Fruit fly (Drosophila melanogaster): ENCODE measurements around the gene CG31673.

The CG31673 gene

DNA sequence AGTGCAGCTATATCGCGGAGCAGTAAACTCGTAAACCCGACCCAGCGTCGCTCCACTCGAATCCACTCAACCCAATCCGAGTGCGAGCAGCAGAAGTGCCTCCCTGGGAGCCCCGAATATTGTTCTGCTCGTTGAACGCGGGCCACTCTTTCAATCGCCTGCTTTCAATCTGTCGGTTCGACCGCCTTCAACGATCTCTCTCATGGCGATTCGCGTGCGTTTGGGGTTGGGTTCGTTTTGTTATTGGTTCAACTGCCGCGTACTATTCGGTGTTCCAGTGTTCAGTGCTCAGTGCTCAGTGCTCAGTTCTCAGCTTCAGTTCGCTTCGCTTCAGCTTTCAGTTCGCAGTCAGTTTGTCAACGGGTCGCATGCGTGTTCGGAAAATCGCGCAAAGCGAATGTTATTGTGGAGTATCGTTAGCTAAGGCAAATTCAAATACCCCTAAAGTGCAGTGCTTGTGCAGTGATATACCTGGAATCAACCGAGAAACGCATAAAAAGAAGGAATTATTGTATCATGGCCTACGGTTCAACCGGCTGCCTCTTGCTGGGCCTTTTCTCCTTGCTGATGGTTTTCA is 11.1 kb downstream of the CG31673 start, which contains the start of gene CG31676 (continued):
- 0 out of 2 replicates have a peak, but pooled peaks have one; percentile 23 for TF ChIP-seq CG17612 (GFP tag; IDR thresholded peaks at IDR 0.05)
- 0 out of 3 replicates have a peak, but pooled peaks have one; percentile 21 for TF ChIP-seq so (GFP tag; IDR thresholded peaks at IDR 0.05)
- TF ChIP-seq Rfx (GFP tag; IDR thresholded peaks at IDR 0.05) = peak; percentile 51; the same call in 1 of the 2 replicates
- no peak for TF ChIP-seq CG16863 (GFP tag; optimal IDR thresholded peaks at IDR 0.05)
- TF ChIP-seq her (GFP tag; optimal IDR thresholded peaks at IDR 0.05) = peak; percentile 24
- TF ChIP-seq CG34422 (GFP tag; IDR thresholded peaks at IDR 0.05) = no peak
- TF ChIP-seq zf30C (GFP tag; optimal IDR thresholded peaks at IDR 0.05) = no peak
- TF ChIP-seq Trl (optimal IDR thresholded peaks at IDR 0.05) = peak; percentile 5 to 15
- TF ChIP-seq Trl (GFP tag; optimal IDR thresholded peaks at IDR 0.05) = no peak
- TF ChIP-seq nom (GFP tag; optimal IDR thresholded peaks at IDR 0.05) = no peak
- TF ChIP-seq CG5180 (GFP tag; optimal IDR thresholded peaks at IDR 0.05) = no peak
- TF ChIP-seq Ets97D (GFP tag; optimal IDR thresholded peaks at IDR 0.05) = no peak
- TF ChIP-seq ci (GFP tag; IDR thresholded peaks at IDR 0.05) = peak; percentile 70
- no peak for TF ChIP-seq ewg (GFP tag; optimal IDR thresholded peaks at IDR 0.05)
- peak; percentile 78 for TF ChIP-seq Fer1 (GFP tag; optimal IDR thresholded peaks at IDR 0.05)
- no peak for TF ChIP-seq Eip74EF (GFP tag; optimal IDR thresholded peaks at IDR 0.05)
- TF ChIP-seq cas (GFP tag; IDR thresholded peaks at IDR 0.05) = no peak
- TF ChIP-seq gce (GFP tag; IDR thresholded peaks at IDR 0.05) = peak; percentile 54; the same call in 2 of the 3 replicates
- no peak for TF ChIP-seq CG9609 (GFP tag; optimal IDR thresholded peaks at IDR 0.05)
- TF ChIP-seq PHDP (tag; optimal IDR thresholded peaks at IDR 0.05) = peak; percentile 30
- peak; percentile 16 for TF ChIP-seq CG4328 (GFP tag; optimal IDR thresholded peaks at IDR 0.05)
- no peak for TF ChIP-seq CG3065 (GFP tag; optimal IDR thresholded peaks at IDR 0.05)
- TF ChIP-seq CG11695 (GFP tag; IDR thresholded peaks at IDR 0.05) = no peak
- no peak for TF ChIP-seq CG12942 (GFP tag; optimal IDR thresholded peaks at IDR 0.05)
- no peak for TF ChIP-seq CG15073 (GFP tag; optimal IDR thresholded peaks at IDR 0.05)
- no peak for TF ChIP-seq CG10321 (GFP tag; IDR thresholded peaks at IDR 0.05)
- no peak for TF ChIP-seq CG6689 (GFP tag; IDR thresholded peaks at IDR 0.05)
- TF ChIP-seq mirr (GFP tag; optimal IDR thresholded peaks at IDR 0.05) = peak; percentile 69
- TF ChIP-seq sc (optimal IDR thresholded peaks at IDR 0.05) = no peak
- no peak for TF ChIP-seq sc (GFP tag; optimal IDR thresholded peaks at IDR 0.05)
- peak; percentile 29; the same call in 1 of the 3 replicates for TF ChIP-seq dysf (GFP tag; IDR thresholded peaks at IDR 0.05)
- no peak for TF ChIP-seq Sox102F (GFP tag; optimal IDR thresholded peaks at IDR 0.05)
- TF ChIP-seq CG18599 (GFP tag; optimal IDR thresholded peaks at IDR 0.05) = peak; percentile 47
- TF ChIP-seq Meics (GFP tag; optimal IDR thresholded peaks at IDR 0.05) = peak; percentile 52
- TF ChIP-seq sqz (GFP tag; optimal IDR thresholded peaks at IDR 0.05) = no peak
- TF ChIP-seq CG2120 (GFP tag; optimal IDR thresholded peaks at IDR 0.05) = no peak
- TF ChIP-seq cad (GFP tag; optimal IDR thresholded peaks at IDR 0.05) = no peak
- TF ChIP-seq tll (GFP tag; optimal IDR thresholded peaks at IDR 0.05) = no peak
- no peak for TF ChIP-seq CG12744 (GFP tag; optimal IDR thresholded peaks at IDR 0.05)
- no peak for TF ChIP-seq CG4282 (GFP tag; optimal IDR thresholded peaks at IDR 0.05)
- TF ChIP-seq CG15514 (GFP tag; optimal IDR thresholded peaks at IDR 0.05) = peak; percentile 48
- TF ChIP-seq danr (GFP tag; IDR thresholded peaks at IDR 0.05) = no peak
- TF ChIP-seq fd102C (GFP tag; optimal IDR thresholded peaks at IDR 0.05) = no peak
- peak; percentile 53 for TF ChIP-seq Hmr (GFP tag; optimal IDR thresholded peaks at IDR 0.05)
- no peak for TF ChIP-seq CG8765 (GFP tag; IDR thresholded peaks at IDR 0.05)
- TF ChIP-seq CG8281 (tag; optimal IDR thresholded peaks at IDR 0.05) = no peak
- TF ChIP-seq Ssrp (tag; optimal IDR thresholded peaks at IDR 0.05) = no peak
- peak; percentile 10 for TF ChIP-seq NfI (GFP tag; optimal IDR thresholded peaks at IDR 0.05)
- no peak for TF ChIP-seq org-1 (GFP tag; optimal IDR thresholded peaks at IDR 0.05)
- TF ChIP-seq luna (GFP tag; optimal IDR thresholded peaks at IDR 0.05) = peak; percentile 46
- no peak for TF ChIP-seq CG8388 (GFP tag; optimal IDR thresholded peaks at IDR 0.05)

Measured in whole organism, embryonic.